Worm (Caenorhabditis elegans): Measurements from ENCODE around the gene T14A8.2.

DNA sequence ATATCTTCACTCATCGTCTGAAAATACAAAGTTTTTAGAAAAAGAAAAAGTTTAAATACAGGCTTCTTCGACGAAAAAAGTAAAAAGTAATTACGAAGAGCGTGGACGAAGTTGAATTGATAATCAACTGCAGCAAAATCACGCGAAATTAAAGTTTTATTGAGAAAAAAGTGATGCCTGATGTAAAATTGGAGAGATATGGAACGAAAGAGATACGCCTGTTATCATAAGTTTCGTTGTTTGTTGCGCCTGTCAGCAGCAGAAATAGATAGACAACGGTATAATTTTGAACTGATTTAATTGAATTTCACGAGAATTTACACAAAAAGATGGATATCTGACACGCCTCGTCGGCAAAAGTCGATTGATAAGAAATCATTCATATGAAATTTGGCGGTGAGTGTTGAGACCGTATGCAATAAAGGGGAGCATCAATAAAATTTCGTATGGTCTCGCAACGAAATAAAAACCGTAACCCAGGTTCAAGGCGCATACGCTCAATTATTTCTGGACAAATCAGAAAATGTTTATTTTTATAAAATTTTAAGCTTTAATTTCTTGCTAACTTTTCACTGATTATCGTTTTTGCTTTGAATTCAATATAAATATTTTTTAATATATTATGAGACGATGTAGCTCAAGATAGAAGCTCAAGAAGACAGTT, 7.0 kb upstream of the T14A8.2 start, which contains the start of gene C06A6.4:
- TF ChIP-seq snpc-4 (tag; optimal IDR thresholded peaks at IDR 0.05) (no peak), unc-62 (GFP tag; optimal IDR thresholded peaks at IDR 0.05) (no peak)
